Worm (Caenorhabditis elegans) whole organism, L4 larva: ENCODE data around the gene F26F2.3.

Source experiments
- egl-27 ChIP-seq: sonication (generic microtip); optimal IDR thresholded peaks from 3 replicates; lab custom pipeline; 2017; ENCODE audit warnings: missing biosample characterization, missing genetic modification reagents, missing genetic modification characterization
- fkh-10 ChIP-seq: fragments of 150-350 bp; optimal IDR thresholded peaks from 2 replicates; lab custom pipeline; 2014; ENCODE audit warnings: missing biosample characterization, missing genetic modification reagents, missing genetic modification characterization
- jun-1 ChIP-seq: fragments of 150-350 bp; optimal IDR thresholded peaks from 2 replicates; lab custom pipeline; 2014; ENCODE audit warnings: missing biosample characterization, missing genetic modification reagents, missing genetic modification characterization
- lin-13 ChIP-seq: fragments of 150-350 bp; optimal IDR thresholded peaks from 2 replicates; lab custom pipeline; 2014; ENCODE audit warnings: missing biosample characterization, missing genetic modification reagents, missing genetic modification characterization
- lin-39 ChIP-seq: fragments of 150-350 bp; optimal IDR thresholded peaks from 2 replicates; lab custom pipeline; 2014; ENCODE audit warnings: missing biosample characterization, missing genetic modification reagents, missing genetic modification characterization
- nhr-10 ChIP-seq: fragments of 150-350 bp; optimal IDR thresholded peaks from 2 replicates; lab custom pipeline; 2014; ENCODE audit warnings: missing biosample characterization, missing genetic modification characterization
- nhr-11 ChIP-seq: fragments of 150-350 bp; optimal IDR thresholded peaks from 2 replicates; lab custom pipeline; 2014; ENCODE audit warnings: missing biosample characterization, missing genetic modification characterization
- snpc-4 ChIP-seq: fragments of 150-350 bp; optimal IDR thresholded peaks from 2 replicates; lab custom pipeline; 2014; ENCODE audit warnings: missing biosample characterization, missing genetic modification characterization
- unc-130 ChIP-seq: sonication (generic microtip); optimal IDR thresholded peaks from 2 replicates; lab custom pipeline; 2016; ENCODE audit warnings: missing genetic modification reagents, missing genetic modification characterization, missing compliant biosample characterization
- ztf-7 ChIP-seq: fragments of 150-350 bp; optimal IDR thresholded peaks from 2 replicates; lab custom pipeline; 2014; ENCODE audit warnings: missing biosample characterization, missing genetic modification characterization

- no peak for TF ChIP-seq fkh-10
- TF ChIP-seq nhr-11, result no peak
- TF ChIP-seq unc-130 (GFP tag; lab: Kevin White, UChicago), result no peak
- TF ChIP-seq jun-1 (tag; lab: Kevin White, UChicago), result no peak
- TF ChIP-seq ztf-7, result no peak
- no peak for TF ChIP-seq lin-13 (GFP tag; lab: Kevin White, UChicago)
- no peak for TF ChIP-seq nhr-10 (tag; lab: Kevin White, UChicago)
- TF ChIP-seq lin-39 (tag; lab: Kevin White, UChicago), result no peak
- no peak for TF ChIP-seq snpc-4 (tag; lab: Kevin White, UChicago)
- TF ChIP-seq egl-27 (tag; lab: Kevin White, UChicago), result no peak
Observed at ce11 chrV:20558270-20558669, 8.1 kb downstream of the F26F2.3 start, which contains the start of gene abf-4.
